Worm (Caenorhabditis elegans): ENCODE measurements around the gene R105.5.

R105.5 gene

ce11 chrIV:4613516-4613915, 22.6 kb upstream of the R105.5 start:
- TF ChIP-seq aha-1 (tag) (peak; percentile 44), nhr-42 (GFP tag; IDR thresholded peaks at IDR 0.05) (no peak), dmd-9 (GFP tag; IDR thresholded peaks at IDR 0.05) (0 out of 2 replicates have a peak, but pooled peaks have one; percentile 37), nhr-11 (tag; optimal IDR thresholded peaks at IDR 0.05) (peak; percentile 25), mep-1 (tag; optimal IDR thresholded peaks at IDR 0.05) (no peak)

ce11 chrIV:4623852-4624251, 12.2 kb upstream of the R105.5 start:
- TF ChIP-seq egl-43 (GFP tag; IDR thresholded peaks at IDR 0.05) (no peak), aha-1 (tag) (peak; percentile 16), gei-8 (GFP tag; optimal IDR thresholded peaks at IDR 0.05) (no peak), set-16 (GFP tag; IDR thresholded peaks at IDR 0.05) (peak; percentile 88)

- no peak for TF ChIP-seq R02D3.7 (tag; optimal IDR thresholded peaks at IDR 0.05)
- TF ChIP-seq hlh-11 (tag; optimal IDR thresholded peaks at IDR 0.05) = no peak
- TF ChIP-seq duxl-1 (tag; optimal IDR thresholded peaks at IDR 0.05; ENCODE audit: poor library complexity) = no peak
- TF ChIP-seq dve-1 (tag; optimal IDR thresholded peaks at IDR 0.05; ENCODE audit: insufficient read depth) = no peak
- TF ChIP-seq daf-8 (GFP tag; IDR thresholded peaks at IDR 0.05) = no peak
- no peak for TF ChIP-seq php-3 (GFP tag; IDR thresholded peaks at IDR 0.05)
- TF ChIP-seq aly-2 (tag; optimal IDR thresholded peaks at IDR 0.05) = no peak
- TF ChIP-seq dmd-9 (GFP tag; IDR thresholded peaks at IDR 0.05) = no peak
- TF ChIP-seq spr-3 (GFP tag; optimal IDR thresholded peaks at IDR 0.05) = no peak
- TF ChIP-seq ztf-7 (tag; optimal IDR thresholded peaks at IDR 0.05) = no peak
- TF ChIP-seq pha-4 (GFP tag; IDR thresholded peaks at IDR 0.05) = no peak
- no peak for TF ChIP-seq pha-4 (tag; optimal IDR thresholded peaks at IDR 0.05)
- TF ChIP-seq egl-43 (GFP tag; IDR thresholded peaks at IDR 0.05) = no peak
- TF ChIP-seq set-16 (GFP tag; IDR thresholded peaks at IDR 0.05) = no peak
- TF ChIP-seq zip-11 (GFP tag; IDR thresholded peaks at IDR 0.05) = no peak
- TF ChIP-seq unc-62 (GFP tag; optimal IDR thresholded peaks at IDR 0.05 in 1 of 2) = no peak
- TF ChIP-seq unc-62 (tag; optimal IDR thresholded peaks at IDR 0.05) = no peak
- TF ChIP-seq Y5F2A.4 (GFP tag; optimal IDR thresholded peaks at IDR 0.05) = no peak
- TF ChIP-seq lin-38 (GFP tag; IDR thresholded peaks at IDR 0.05) = no peak
- no peak for TF ChIP-seq ceh-28 (tag; optimal IDR thresholded peaks at IDR 0.05)
- no peak for TF ChIP-seq nhr-42 (GFP tag; IDR thresholded peaks at IDR 0.05)
Observed at ce11 chrIV:4633393-4633792, 2.7 kb upstream of the R105.5 start, which contains the start of gene R105.1. Gene R105.1, plus strand, starts transcription at chrIV:4633693.

- TF ChIP-seq hmg-1.1 (GFP tag; IDR thresholded peaks at IDR 0.05) (no peak), rbr-2 (tag; optimal IDR thresholded peaks at IDR 0.05) (no peak), lin-39 (tag; optimal IDR thresholded peaks at IDR 0.05) (no peak), ces-1 (GFP tag; optimal IDR thresholded peaks at IDR 0.05) (no peak), daf-16 (GFP tag; optimal IDR thresholded peaks at IDR 0.05) (peak in 1 of 2 experiments; percentile 37), daf-16 (tag; optimal IDR thresholded peaks at IDR 0.05) (no peak), ZK337.2 (GFP tag; IDR thresholded peaks at IDR 0.05) (peak; percentile 53; the same call in 1 of the 2 replicates), ama-1 (optimal IDR thresholded peaks at IDR 0.05) (no peak), nhr-41 (GFP tag; IDR thresholded peaks at IDR 0.05) (no peak), unc-62 (GFP tag; optimal IDR thresholded peaks at IDR 0.05 in 1 of 2) (peak in 1 of 2 experiments; percentile 78), unc-62 (tag; optimal IDR thresholded peaks at IDR 0.05) (no peak), mxl-2 (GFP tag; conservative IDR thresholded peaks at IDR 0.05) (no peak), snpc-1.2 (GFP tag; IDR thresholded peaks at IDR 0.05) (no peak), nhr-11 (tag; optimal IDR thresholded peaks at IDR 0.05) (peak; percentile 29), mxl-3 (GFP tag; optimal IDR thresholded peaks at IDR 0.05) (no peak)
Observed at ce11 chrIV:4637840-4638239, 1.7 kb downstream of the R105.5 start, which contains the start of gene F19C7.8. Gene F19C7.8, minus strand, starts transcription at chrIV:4638095.

All from whole organism, L4 larva.